Fruit fly (Drosophila melanogaster): Measurements from ENCODE around the gene lbe.

dm6 chr3R:21440760-21441159 is 5.6 kb downstream of the lbe start:
- no peak for TF ChIP-seq woc (GFP tag; optimal IDR thresholded peaks at IDR 0.05)
- no peak for TF ChIP-seq Dfd (GFP tag; optimal IDR thresholded peaks at IDR 0.05)
- TF ChIP-seq sv (GFP tag; optimal IDR thresholded peaks at IDR 0.05) = no peak
- TF ChIP-seq usp (GFP tag; optimal IDR thresholded peaks at IDR 0.05) = no peak
- no peak for TF ChIP-seq OdsH (GFP tag; optimal IDR thresholded peaks at IDR 0.05)
- TF ChIP-seq pan (optimal IDR thresholded peaks at IDR 0.05) = no peak
- TF ChIP-seq sage (GFP tag; optimal IDR thresholded peaks at IDR 0.05) = no peak
- TF ChIP-seq CG9705 (GFP tag; optimal IDR thresholded peaks at IDR 0.05) = no peak
- TF ChIP-seq jim (GFP tag; optimal IDR thresholded peaks at IDR 0.05) = no peak
- TF ChIP-seq Rel (GFP tag; optimal IDR thresholded peaks at IDR 0.05) = no peak
- TF ChIP-seq Rel (tag; optimal IDR thresholded peaks at IDR 0.05) = no peak
- TF ChIP-seq dsf (GFP tag; optimal IDR thresholded peaks at IDR 0.05; ENCODE audit: borderline replicate concordance) = no peak
- TF ChIP-seq h (GFP tag; optimal IDR thresholded peaks at IDR 0.05) = no peak
- TF ChIP-seq Hr83 (GFP tag; optimal IDR thresholded peaks at IDR 0.05; ENCODE audit: poor library complexity, severe bottlenecking) = no peak
